Fruit fly (Drosophila melanogaster) whole organism: ENCODE results near the gene CG5181.

Experiments
- CG8478 ChIP-seq: fragments of >200 bp; optimal IDR thresholded peaks from 2 replicates; lab custom pipeline; 2018; ENCODE audit warnings: inconsistent platforms
- Dll ChIP-seq: fragments of >200 bp; optimal IDR thresholded peaks from 2 replicates; lab custom pipeline; 2017
- EcR ChIP-seq, 2 experiments: fragments of >200 bp; optimal IDR thresholded peaks; 2 replicates each; lab custom pipeline; 2017; ENCODE audit warnings: missing biosample characterization in 2 of 2, missing genetic modification characterization in 2 of 2, missing genetic modification reagents in 2 of 2
- pan ChIP-seq: fragments of >200 bp; optimal IDR thresholded peaks from 2 replicates; lab custom pipeline; 2017
- psq ChIP-seq: fragments of >200 bp; optimal IDR thresholded peaks from 2 replicates; lab custom pipeline; 2017
- usp ChIP-seq: fragments of >200 bp; optimal IDR thresholded peaks from 2 replicates; lab custom pipeline; 2017; ENCODE audit warnings: missing biosample characterization, missing genetic modification characterization, mixed read lengths

DNA sequence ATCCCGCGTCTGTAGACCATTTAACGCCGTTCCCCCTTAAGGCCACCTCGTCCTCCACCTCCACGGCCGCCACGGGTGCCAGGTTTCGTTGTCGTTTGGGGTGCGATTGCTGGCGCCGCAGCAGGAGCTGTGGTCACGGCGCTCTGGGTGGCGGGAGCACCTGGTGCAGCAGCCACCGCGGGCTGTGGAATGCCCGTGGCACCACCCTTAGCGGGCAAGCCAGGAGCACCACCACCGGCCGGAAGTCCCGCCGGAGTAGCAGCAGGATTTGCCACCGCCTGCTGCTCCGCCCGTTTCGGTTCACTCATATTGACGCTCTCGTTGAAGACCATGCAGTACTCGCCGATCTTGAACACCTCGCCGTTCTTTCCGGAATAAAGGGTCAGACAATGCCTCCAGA, 602 bp downstream of the CG5181 start:
- TF ChIP-seq pan (lab: Kevin White, UChicago), result no peak
- TF ChIP-seq Dll (lab: Kevin White, UChicago), result no peak
- TF ChIP-seq CG8478 (lab: Kevin White, UChicago), result no peak
- no peak for TF ChIP-seq usp
- TF ChIP-seq psq (lab: Kevin White, UChicago), result no peak
- no peak for TF ChIP-seq EcR (GFP tag; optimal IDR thresholded peaks at IDR 0.05; lab: Kevin White, UChicago)
